Fruit fly (Drosophila melanogaster) whole organism, wandering third instar larva: ENCODE results near the gene TBC1D23.

Source experiments
- CG32264 ChIP-seq: fragments of 200-800 bp; sonication (Bioruptor generic); optimal IDR thresholded peaks from 2 replicates; lab custom pipeline; 2016; ENCODE audit warnings: missing biosample characterization, missing genetic modification characterization
- CG9705 ChIP-seq: fragments of 200-800 bp; sonication (Bioruptor generic); optimal IDR thresholded peaks from 2 replicates; lab custom pipeline; 2018; ENCODE audit warnings: missing biosample characterization, mild to moderate bottlenecking, missing genetic modification characterization
- Hnf4 ChIP-seq: fragments of 200-800 bp; sonication (Bioruptor generic); optimal IDR thresholded peaks from 2 replicates; lab custom pipeline; 2016; ENCODE audit warnings: missing biosample characterization, mild to moderate bottlenecking, missing genetic modification characterization
- Hr78 ChIP-seq: fragments of >200 bp; optimal IDR thresholded peaks from 2 replicates; lab custom pipeline; 2017; ENCODE audit warnings: missing biosample characterization, missing genetic modification characterization
- OdsH ChIP-seq: fragments of 200-800 bp; sonication (Bioruptor generic); optimal IDR thresholded peaks from 2 replicates; lab custom pipeline; 2016; ENCODE audit warnings: missing biosample characterization, mild to moderate bottlenecking, missing genetic modification characterization
- Rel ChIP-seq, 2 experiments: fragments of 200-800 bp; sonication (Bioruptor generic) in 1 of 2; optimal IDR thresholded peaks; 2 replicates in 1 of 2; 3 replicates in 1 of 2; lab custom pipeline; 2016 to 2019; ENCODE audit warnings: mild to moderate bottlenecking in 2 of 2, missing biosample characterization in 2 of 2, missing genetic modification characterization in 2 of 2, moderate library complexity in 1 of 2
- Vsx2 ChIP-seq: fragments of 200-300, 225-300 bp; sonication (Bioruptor generic); optimal IDR thresholded peaks from 2 replicates; lab custom pipeline; 2018; ENCODE audit warnings: missing biosample characterization, missing genetic modification characterization; ENCODE audit not compliant: partially characterized antibody
- br ChIP-seq: fragments of 200-800 bp; sonication (Bioruptor generic); optimal IDR thresholded peaks from 2 replicates; lab custom pipeline; 2016; ENCODE audit warnings: missing biosample characterization, missing genetic modification characterization
- dmrt93B ChIP-seq: fragments of 200-800 bp; sonication (Bioruptor generic); optimal IDR thresholded peaks from 2 replicates; lab custom pipeline; 2018; ENCODE audit warnings: missing biosample characterization, mild to moderate bottlenecking, missing genetic modification characterization
- fru ChIP-seq: fragments of 200-800 bp; sonication (Bioruptor generic); optimal IDR thresholded peaks from 3 replicates; lab custom pipeline; 2016; ENCODE audit warnings: missing biosample characterization, mild to moderate bottlenecking, missing genetic modification characterization
- pan ChIP-seq: fragments of >200 bp; optimal IDR thresholded peaks from 2 replicates; lab custom pipeline; 2017
- psq ChIP-seq: fragments of 200-800 bp; sonication (Bioruptor generic); optimal IDR thresholded peaks from 3 replicates; lab custom pipeline; 2017; ENCODE audit warnings: missing biosample characterization, mild to moderate bottlenecking, missing genetic modification characterization, moderate library complexity
- rgr ChIP-seq: fragments of 200-800 bp; sonication (Bioruptor generic); optimal IDR thresholded peaks from 3 replicates; lab custom pipeline; 2016; ENCODE audit warnings: missing biosample characterization, mild to moderate bottlenecking, missing genetic modification characterization
- sage ChIP-seq: fragments of 200-800 bp; sonication (Bioruptor generic); optimal IDR thresholded peaks from 2 replicates; lab custom pipeline; 2016; ENCODE audit warnings: missing biosample characterization, mild to moderate bottlenecking, missing genetic modification characterization

DNA sequence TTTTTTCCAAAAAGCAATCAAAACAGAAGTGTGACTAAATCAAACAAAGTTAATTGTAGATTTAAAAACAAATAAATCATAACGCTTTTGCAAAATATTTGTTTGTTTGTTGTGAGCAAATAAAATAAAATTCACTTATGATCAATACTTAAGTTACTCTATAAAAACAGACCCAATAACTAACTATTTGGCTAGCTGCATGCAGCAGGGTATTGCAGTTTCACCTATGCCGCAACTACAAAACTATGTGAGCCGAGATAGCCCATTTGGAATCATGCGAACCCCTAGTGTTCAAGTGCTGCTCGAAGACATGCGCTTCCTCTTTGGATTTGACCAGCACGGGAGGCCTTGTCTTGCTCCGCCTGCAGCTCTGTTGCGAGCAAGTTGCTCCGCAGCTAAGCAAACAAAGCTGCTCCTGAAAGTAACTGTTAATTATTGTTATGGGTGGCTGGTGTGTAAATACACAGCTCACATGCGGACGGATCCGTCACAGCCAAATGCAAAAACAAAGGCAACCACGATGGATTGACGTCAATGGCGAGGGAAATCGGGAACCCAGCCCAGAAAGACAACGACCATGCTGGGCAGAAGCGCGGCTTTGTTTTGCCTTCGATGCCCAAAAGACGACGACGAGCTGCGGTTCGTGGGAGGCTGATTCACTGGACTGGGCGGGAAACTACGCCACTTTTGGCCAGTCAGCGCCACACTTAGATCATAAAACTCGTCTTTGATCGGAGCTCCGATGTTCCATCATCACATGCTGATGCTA, 7.0 kb upstream of the TBC1D23 start:
- TF ChIP-seq Hnf4 (GFP tag; lab: Kevin White, UChicago) (no peak), CG9705 (GFP tag; lab: Kevin White, UChicago) (no peak), Vsx2 (GFP tag; lab: Kevin White, UChicago) (no peak), pan (no peak), OdsH (GFP tag; lab: Kevin White, UChicago) (peak; percentile 44), Hr78 (GFP tag; lab: Kevin White, UChicago) (no peak), Rel (GFP tag; optimal IDR thresholded peaks at IDR 0.05; lab: Kevin White, UChicago) (no peak), Rel (tag; optimal IDR thresholded peaks at IDR 0.05; lab: Kevin White, UChicago) (no peak), rgr (peak; percentile 39), br (peak; percentile 30), sage (no peak), fru (GFP tag; lab: Kevin White, UChicago) (peak; percentile 37), CG32264 (GFP tag; lab: Kevin White, UChicago) (no peak), psq (GFP tag; lab: Kevin White, UChicago) (no peak), dmrt93B (GFP tag; lab: Kevin White, UChicago) (no peak)
